Worm (Caenorhabditis elegans): ENCODE data around the gene glr-2.
A peak's percentile ranks its signal among the peaks of the same experiment; 100 is the strongest.

Gene glr-2

ce11 chrIII:7101814-7102477, 42.8 kb downstream of the glr-2 start:
- TF ChIP-seq madf-10 (tag; optimal IDR thresholded peaks at IDR 0.05), result no peak
- peak; percentile 82 for TF ChIP-seq tlf-1 (GFP tag; optimal IDR thresholded peaks at IDR 0.05)
- TF ChIP-seq C06A6.2 (GFP tag; conservative IDR thresholded peaks at IDR 0.05), result no peak
- TF ChIP-seq unc-130 (GFP tag; optimal IDR thresholded peaks at IDR 0.05), result peak; percentile 74
- TF ChIP-seq ztf-18 (tag; optimal IDR thresholded peaks at IDR 0.05), result peak; percentile 38
- peak; percentile 36; the same call in 1 of the 2 replicates for TF ChIP-seq madf-8 (GFP tag; conservative IDR thresholded peaks at IDR 0.05)
- TF ChIP-seq mcd-1 (GFP tag; IDR thresholded peaks at IDR 0.05), result no peak
- peak; percentile 59 for TF ChIP-seq xnd-1 (tag; optimal IDR thresholded peaks at IDR 0.05)
- TF ChIP-seq unc-62 (GFP tag; optimal IDR thresholded peaks at IDR 0.05), result no peak
- TF ChIP-seq ztf-26 (tag; optimal IDR thresholded peaks at IDR 0.05), result no peak
- TF ChIP-seq ama-1 (optimal IDR thresholded peaks at IDR 0.05), result no peak
- TF ChIP-seq ama-1 (GFP tag; optimal IDR thresholded peaks at IDR 0.05), result peak in 1 of 2 experiments; percentile 88
- TF ChIP-seq D2030.7 (GFP tag; IDR thresholded peaks at IDR 0.05), result peak; percentile 86
- peak; percentile 85 for TF ChIP-seq madf-3 (GFP tag; IDR thresholded peaks at IDR 0.05)
- peak; percentile 72; the same call in 1 of the 2 replicates for TF ChIP-seq ztf-25 (GFP tag; IDR thresholded peaks at IDR 0.05)
- peak; percentile 16 for TF ChIP-seq chd-7 (tag; optimal IDR thresholded peaks at IDR 0.05)
- TF ChIP-seq lin-26 (GFP tag; IDR thresholded peaks at IDR 0.05), result peak; percentile 82
- TF ChIP-seq lin-40 (tag; optimal IDR thresholded peaks at IDR 0.05), result no peak
- TF ChIP-seq rcor-1 (GFP tag; IDR thresholded peaks at IDR 0.05), result peak; percentile 78; the same call in 1 of the 2 replicates
- TF ChIP-seq repo-1 (tag; optimal IDR thresholded peaks at IDR 0.05), result peak; percentile 43
- peak; percentile 37 for TF ChIP-seq snpc-4 (GFP tag; optimal IDR thresholded peaks at IDR 0.05)
- peak in 1 of 4 experiments; percentile 71 for TF ChIP-seq snpc-4 (tag; optimal IDR thresholded peaks at IDR 0.05)
- TF ChIP-seq nhr-90 (tag; optimal IDR thresholded peaks at IDR 0.05), result no peak
- no peak for TF ChIP-seq ztf-6 (GFP tag; IDR thresholded peaks at IDR 0.05)
- TF ChIP-seq T26A5.8 (tag; optimal IDR thresholded peaks at IDR 0.05), result no peak
- no peak for TF ChIP-seq lag-1 (GFP tag; IDR thresholded peaks at IDR 0.05)
- TF ChIP-seq hsf-1 (GFP tag; IDR thresholded peaks at IDR 0.05), result peak; percentile 84
- no peak for TF ChIP-seq rpc-1 (optimal IDR thresholded peaks at IDR 0.05)
- peak; percentile 6 for TF ChIP-seq rpc-1 (tag; optimal IDR thresholded peaks at IDR 0.05)
- peak; percentile 95 for TF ChIP-seq Y79H2A.3 (GFP tag; conservative IDR thresholded peaks at IDR 0.05)
- no peak for TF ChIP-seq akir-1 (GFP tag; optimal IDR thresholded peaks at IDR 0.05)
- TF ChIP-seq nhr-120 (GFP tag; IDR thresholded peaks at IDR 0.05), result no peak
- peak; percentile 70 for TF ChIP-seq lin-54 (GFP tag; optimal IDR thresholded peaks at IDR 0.05)
- TF ChIP-seq him-1 (tag; optimal IDR thresholded peaks at IDR 0.05), result peak; percentile 8
- TF ChIP-seq ceh-91 (GFP tag; IDR thresholded peaks at IDR 0.05), result no peak; the same call in none of the 2 replicates
- TF ChIP-seq nhr-80 (tag; optimal IDR thresholded peaks at IDR 0.05), result no peak
- TF ChIP-seq B0261.1 (tag; optimal IDR thresholded peaks at IDR 0.05), result no peak
- TF ChIP-seq Y56A3A.18 (GFP tag; IDR thresholded peaks at IDR 0.05), result peak; percentile 75
- no peak for TF ChIP-seq K12H6.12 (tag; optimal IDR thresholded peaks at IDR 0.05)
- peak; percentile 51 for TF ChIP-seq efl-1 (GFP tag; optimal IDR thresholded peaks at IDR 0.05)
- TF ChIP-seq fkh-3 (tag; optimal IDR thresholded peaks at IDR 0.05), result no peak
- peak; percentile 72 for TF ChIP-seq F52B5.7 (tag; optimal IDR thresholded peaks at IDR 0.05)
- no peak for TF ChIP-seq gei-17 (GFP tag; optimal IDR thresholded peaks at IDR 0.05)
- peak; percentile 67 for TF ChIP-seq snpc-1.3 (tag; optimal IDR thresholded peaks at IDR 0.05; ENCODE audit: insufficient read depth)
- TF ChIP-seq Y95B8A.8 (GFP tag; IDR thresholded peaks at IDR 0.05), result peak; percentile 92
- TF ChIP-seq nfyb-1 (GFP tag; IDR thresholded peaks at IDR 0.05), result no peak; the same call in 1 of the 2 replicates
- no peak for TF ChIP-seq ceh-27 (GFP tag; optimal IDR thresholded peaks at IDR 0.05)
- TF ChIP-seq cebp-2 (GFP tag; IDR thresholded peaks at IDR 0.05), result no peak
- TF ChIP-seq snpc-1.1 (tag; optimal IDR thresholded peaks at IDR 0.05; ENCODE audit: insufficient read depth), result peak; percentile 75
- TF ChIP-seq sea-2 (GFP tag; IDR thresholded peaks at IDR 0.05), result no peak
